Fruit fly (Drosophila melanogaster) whole organism, embryonic: ENCODE data around the gene Rtnl1.

Source experiments
- Antp ChIP-seq: fragments of 200-800 bp; sonication (Bioruptor generic); optimal IDR thresholded peaks from 3 replicates; lab custom pipeline; 2016; ENCODE audit warnings: missing biosample characterization, missing genetic modification characterization
- Atf6 ChIP-seq: fragments of 200-800 bp; sonication (Bioruptor generic); IDR thresholded peaks from 2 replicates; pipeline ENCODE4 v1.3.6; 2022; ENCODE audit warnings: missing biosample characterization, missing genetic modification characterization
- CG10366 ChIP-seq: fragments of 200-800 bp; sonication (Bioruptor generic); IDR thresholded peaks from 2 replicates; pipeline ENCODE4 v1.3.6; 2022; ENCODE audit warnings: missing biosample characterization, missing genetic modification characterization
- CG11247 ChIP-seq: fragments of 200-800 bp; sonication (Bioruptor generic); IDR thresholded peaks from 2 replicates; pipeline ENCODE4 v1.3.6; 2022; ENCODE audit warnings: missing biosample characterization, missing genetic modification characterization
- CG11696 ChIP-seq: fragments of 200-800 bp; sonication (Bioruptor generic); IDR thresholded peaks from 2 replicates; pipeline ENCODE4 v1.3.6; 2022; ENCODE audit warnings: missing biosample characterization, missing genetic modification characterization
- CG12769 ChIP-seq: fragments of 200-800 bp; sonication (Bioruptor generic); optimal IDR thresholded peaks from 2 replicates; lab custom pipeline; 2019; ENCODE audit warnings: missing biosample characterization, mild to moderate bottlenecking, missing genetic modification characterization, moderate library complexity
- CG13287 ChIP-seq: fragments of 200-800 bp; sonication (Bioruptor generic); IDR thresholded peaks from 2 replicates; pipeline ENCODE4 v1.3.6; 2022; ENCODE audit warnings: missing biosample characterization, missing genetic modification characterization; ENCODE audit not compliant: partially characterized antibody
- CG15514 ChIP-seq: fragments of 200-800 bp; sonication (Bioruptor generic); optimal IDR thresholded peaks from 3 replicates; lab custom pipeline; 2017; ENCODE audit warnings: missing biosample characterization, missing genetic modification characterization, mild to moderate bottlenecking, moderate library complexity, missing genetic modification reagents
- CG1647 ChIP-seq: fragments of 200-800 bp; sonication (Bioruptor generic); optimal IDR thresholded peaks from 3 replicates; lab custom pipeline; 2016; ENCODE audit warnings: missing biosample characterization, missing genetic modification characterization
- CG17359 ChIP-seq: fragments of 200-800 bp; sonication (Bioruptor generic); optimal IDR thresholded peaks from 3 replicates; lab custom pipeline; 2018; ENCODE audit warnings: missing biosample characterization, mild to moderate bottlenecking, missing genetic modification characterization, moderate library complexity
- CG1792 ChIP-seq: fragments of 200-800 bp; sonication (Bioruptor generic); optimal IDR thresholded peaks from 2 replicates; lab custom pipeline; 2016; ENCODE audit warnings: missing biosample characterization, missing genetic modification characterization
- CG18011 ChIP-seq: fragments of 200-800 bp; sonication (Bioruptor generic); optimal IDR thresholded peaks from 2 replicates; lab custom pipeline; 2017; ENCODE audit warnings: missing biosample characterization, missing genetic modification characterization, mild to moderate bottlenecking, moderate library complexity, missing genotype
- CG33213 ChIP-seq: fragments of 200-800 bp; sonication (Bioruptor generic); optimal IDR thresholded peaks from 3 replicates; lab custom pipeline; 2016; ENCODE audit warnings: missing biosample characterization, missing genetic modification characterization
- CG7786 ChIP-seq: fragments of 200-800 bp; sonication (Bioruptor generic); optimal IDR thresholded peaks from 2 replicates; lab custom pipeline; 2016; ENCODE audit warnings: missing biosample characterization, missing genetic modification characterization
- CG7963 ChIP-seq: fragments of 200-800 bp; sonication (Bioruptor generic); IDR thresholded peaks from 3 replicates; pipeline ENCODE4 v1.3.6; 2022; ENCODE audit warnings: missing biosample characterization, missing genetic modification characterization; ENCODE audit not compliant: partially characterized antibody
- CG8281 ChIP-seq: fragments of 200-800 bp; sonication (Bioruptor generic); optimal IDR thresholded peaks from 2 replicates; lab custom pipeline; 2018; ENCODE audit warnings: missing biosample characterization, mild to moderate bottlenecking, missing genetic modification characterization, moderate library complexity
- CG8359 ChIP-seq: fragments of 200-800 bp; sonication (Bioruptor generic); optimal IDR thresholded peaks from 2 replicates; lab custom pipeline; 2017; ENCODE audit warnings: missing biosample characterization, mild to moderate bottlenecking, missing genetic modification characterization, borderline replicate concordance
- CG9437 ChIP-seq: fragments of 200-800 bp; sonication (Bioruptor generic); optimal IDR thresholded peaks from 2 replicates; lab custom pipeline; 2018; ENCODE audit warnings: missing biosample characterization, mild to moderate bottlenecking, missing genetic modification characterization
- CG9932 ChIP-seq: fragments of 200-800 bp; sonication (Bioruptor generic); IDR thresholded peaks from 2 replicates; pipeline ENCODE4 v1.3.6; 2022; ENCODE audit warnings: missing biosample characterization, missing genetic modification characterization
- Camta ChIP-seq: fragments of 200-800 bp; sonication (Bioruptor generic); optimal IDR thresholded peaks from 2 replicates; lab custom pipeline; 2016; ENCODE audit warnings: missing biosample characterization, missing genetic modification characterization
- Chrac-16 ChIP-seq: fragments of 200-800 bp; sonication (Bioruptor generic); optimal IDR thresholded peaks from 3 replicates; lab custom pipeline; 2016; ENCODE audit warnings: missing biosample characterization, missing genetic modification characterization
- CkIIα-i1 ChIP-seq: fragments of 200-800 bp; sonication (Bioruptor generic); IDR thresholded peaks from 2 replicates; pipeline ENCODE4 v1.3.6; 2022; ENCODE audit warnings: missing biosample characterization, missing genetic modification characterization
- Dip3 ChIP-seq: fragments of 200-800 bp; sonication (Bioruptor generic); optimal IDR thresholded peaks from 3 replicates; lab custom pipeline; 2016; ENCODE audit warnings: missing biosample characterization, missing genetic modification characterization
- Dll ChIP-seq: fragments of 200-800 bp; sonication (Bioruptor generic); IDR thresholded peaks from 4 replicates; pipeline ENCODE4 v1.3.6; 2022; ENCODE audit warnings: missing biosample characterization, missing genetic modification characterization; ENCODE audit not compliant: partially characterized antibody
- Ets65A ChIP-seq: fragments of 200-800 bp; sonication (Bioruptor generic); peaks from one replicate; lab custom pipeline; 2016; ENCODE audit warnings: missing biosample characterization, missing genetic modification characterization
- Hr3 ChIP-seq: fragments of 200-800 bp; sonication (Bioruptor generic); optimal IDR thresholded peaks from 3 replicates; lab custom pipeline; 2016; ENCODE audit warnings: missing biosample characterization, missing genetic modification characterization
- MESR4 ChIP-seq: fragments of 200-800 bp; sonication (Bioruptor generic); optimal IDR thresholded peaks from 2 replicates; lab custom pipeline; 2018; ENCODE audit warnings: missing biosample characterization, mild to moderate bottlenecking, missing genetic modification characterization, moderate library complexity
- Neu2 ChIP-seq: fragments of 200-800 bp; sonication (Bioruptor generic); optimal IDR thresholded peaks from 3 replicates; lab custom pipeline; 2016; ENCODE audit warnings: missing biosample characterization, missing genetic modification characterization, borderline replicate concordance
- Oaz ChIP-seq: fragments of 200-800 bp; sonication (Bioruptor generic); IDR thresholded peaks from 2 replicates; pipeline ENCODE4 v1.3.6; 2022; ENCODE audit warnings: missing biosample characterization, missing genetic modification characterization
- Opbp ChIP-seq: fragments of 200-800 bp; sonication (Bioruptor generic); IDR thresholded peaks from 3 replicates; pipeline ENCODE4 v1.3.6; 2022; ENCODE audit warnings: missing biosample characterization, missing genetic modification characterization; ENCODE audit not compliant: partially characterized antibody
- Stat92E ChIP-seq, 3 experiments: fragments of >200 bp in 2 of 3; fragments of 200-800 bp in 1 of 3; sonication (Bioruptor generic) in 1 of 3; optimal IDR thresholded peaks; 2 replicates each; lab custom pipeline; 2017 to 2019; ENCODE audit warnings: missing biosample characterization in 3 of 3, missing genetic modification characterization in 3 of 3, mild to moderate bottlenecking in 1 of 3, moderate library complexity in 1 of 3
- Trl ChIP-seq, 3 experiments: fragments of >200 bp in 2 of 3; fragments of 200-800 bp in 1 of 3; sonication (Bioruptor generic) in 1 of 3; optimal IDR thresholded peaks; 2 replicates in 1 of 3; 3 replicates in 2 of 3; lab custom pipeline; 2016 to 2017; ENCODE audit warnings: missing biosample characterization in 1 of 3, missing genetic modification characterization in 1 of 3
- Xbp1 ChIP-seq: fragments of 200-800 bp; sonication (Bioruptor generic); optimal IDR thresholded peaks from 3 replicates; lab custom pipeline; 2016; ENCODE audit warnings: missing biosample characterization, mild to moderate bottlenecking, missing genetic modification characterization
- YL-1 ChIP-seq: fragments of 200-800 bp; sonication (Bioruptor generic); optimal IDR thresholded peaks from 3 replicates; lab custom pipeline; 2017; ENCODE audit warnings: missing biosample characterization, mild to moderate bottlenecking, missing genetic modification characterization
- btn ChIP-seq: fragments of 200-800 bp; sonication (Bioruptor generic); optimal IDR thresholded peaks from 2 replicates; lab custom pipeline; 2016; ENCODE audit warnings: missing biosample characterization, missing genetic modification characterization
- cad ChIP-seq: fragments of >200 bp; optimal IDR thresholded peaks from 2 replicates; lab custom pipeline; 2017; ENCODE audit warnings: missing biosample characterization, missing genetic modification characterization
- eve ChIP-seq, 2 experiments: fragments of >200 bp; optimal IDR thresholded peaks; 2 replicates each; lab custom pipeline; 2017; ENCODE audit warnings: missing biosample characterization in 2 of 2, missing genetic modification characterization in 2 of 2
- eyg ChIP-seq: fragments of 200-800 bp; sonication (Bioruptor generic); optimal IDR thresholded peaks from 3 replicates; lab custom pipeline; 2016; ENCODE audit warnings: missing biosample characterization, missing genetic modification characterization
- ftz-f1 ChIP-seq: fragments of 200-800 bp; sonication (Bioruptor generic); optimal IDR thresholded peaks from 2 replicates; lab custom pipeline; 2016; ENCODE audit warnings: missing biosample characterization, missing genetic modification characterization
- gcm ChIP-seq: fragments of 200-800 bp; sonication (Bioruptor generic); optimal IDR thresholded peaks from 2 replicates; lab custom pipeline; 2019; ENCODE audit warnings: missing biosample characterization, mild to moderate bottlenecking, missing genetic modification characterization, moderate library complexity
- jigr1 ChIP-seq: fragments of 200-800 bp; sonication (Bioruptor generic); IDR thresholded peaks from 3 replicates; pipeline ENCODE4 v1.3.6; 2022; ENCODE audit warnings: missing biosample characterization, missing genetic modification characterization
- oc ChIP-seq: fragments of 200-800 bp; sonication (Bioruptor generic); optimal IDR thresholded peaks from 2 replicates; lab custom pipeline; 2018; ENCODE audit warnings: missing biosample characterization, mild to moderate bottlenecking, missing genetic modification characterization, moderate library complexity
- org-1 ChIP-seq: fragments of 200-800 bp; sonication (Bioruptor generic); optimal IDR thresholded peaks from 2 replicates; lab custom pipeline; 2017; ENCODE audit warnings: missing biosample characterization, missing genetic modification characterization
- ranshi ChIP-seq: fragments of 200-800 bp; sonication (Bioruptor generic); IDR thresholded peaks from 2 replicates; pipeline ENCODE4 v1.3.6; 2022; ENCODE audit warnings: missing biosample characterization, missing genetic modification characterization
- sd ChIP-seq: fragments of 200-800 bp; sonication (Bioruptor generic); optimal IDR thresholded peaks from 3 replicates; lab custom pipeline; 2018; ENCODE audit warnings: missing biosample characterization, mild to moderate bottlenecking, missing genetic modification characterization, moderate library complexity
- wdn ChIP-seq: fragments of 200-800 bp; sonication (Bioruptor generic); IDR thresholded peaks from 2 replicates; pipeline ENCODE4 v1.3.6; 2022; ENCODE audit warnings: missing biosample characterization, missing genetic modification characterization
- zf30C ChIP-seq: fragments of 200-800 bp; sonication (Bioruptor generic); optimal IDR thresholded peaks from 3 replicates; lab custom pipeline; 2018; ENCODE audit warnings: missing biosample characterization, mild to moderate bottlenecking, missing genetic modification characterization

The Rtnl1 gene

dm6 chr2L:4997401-4998259 lies 11.9 kb downstream of the Rtnl1 start (continued):
- TF ChIP-seq CG18011 (GFP tag; lab: Kevin White, UChicago) (peak; percentile 91), CG1792 (GFP tag; lab: Kevin White, UChicago) (peak; percentile 99), CG13287 (GFP tag; lab: Robert Waterston, UW) (peak; percentile 69), Antp (peak; percentile 99), CG9437 (GFP tag; lab: Kevin White, UChicago) (peak; percentile 97), Atf6 (GFP tag; lab: Robert Waterston, UW) (peak; percentile 99), Xbp1 (peak; percentile 99), CG15514 (peak; percentile 93), CG7963 (GFP tag; lab: Robert Waterston, UW) (peak; percentile 70), Trl (optimal IDR thresholded peaks at IDR 0.05; lab: Kevin White, UChicago) (peak; percentile 91 to 94), Trl (GFP tag; optimal IDR thresholded peaks at IDR 0.05; lab: Kevin White, UChicago) (peak; percentile 99), ftz-f1 (GFP tag; lab: Kevin White, UChicago) (peak; percentile 88), btn (GFP tag; lab: Kevin White, UChicago) (peak; percentile 99), CG11696 (GFP tag; lab: Robert Waterston, UW) (peak; percentile 96), Ets65A (peak; percentile 100), org-1 (GFP tag; lab: Kevin White, UChicago) (peak; percentile 98), Neu2 (GFP tag; lab: Kevin White, UChicago) (peak; percentile 94), eyg (GFP tag; lab: Kevin White, UChicago) (peak; percentile 98), CG8281 (tag; lab: Kevin White, UChicago) (peak; percentile 92), CG8359 (GFP tag; lab: Kevin White, UChicago) (peak; percentile 95), Dll (GFP tag; lab: Robert Waterston, UW) (peak; percentile 59; the same call in 1 of the 4 replicates), sd (peak; percentile 92), CG1647 (GFP tag; lab: Kevin White, UChicago) (peak; percentile 99), Oaz (GFP tag; lab: Robert Waterston, UW) (peak; percentile 98), Hr3 (GFP tag; lab: Kevin White, UChicago) (peak; percentile 99), jigr1 (GFP tag; lab: Robert Waterston, UW) (peak; percentile 99), CG11247 (peak; percentile 99), gcm (peak; percentile 99), CG7786 (GFP tag; lab: Kevin White, UChicago) (peak; percentile 99), ranshi (GFP tag; lab: Robert Waterston, UW) (peak; percentile 99), MESR4 (GFP tag; lab: Kevin White, UChicago) (peak; percentile 85), CkIIα-i1 (GFP tag; lab: Robert Waterston, UW) (peak; percentile 96), eve (GFP tag; optimal IDR thresholded peaks at IDR 0.05; lab: Kevin White, UChicago) (peak; percentile 40 to 97), CG9932 (GFP tag; lab: Robert Waterston, UW) (peak; percentile 100), Camta (GFP tag; lab: Kevin White, UChicago) (peak; percentile 99), zf30C (no peak), CG17359 (tag; lab: Kevin White, UChicago) (peak; percentile 99), cad (GFP tag; lab: Kevin White, UChicago) (peak; percentile 60), Stat92E (GFP tag; optimal IDR thresholded peaks at IDR 0.05; lab: Kevin White, UChicago) (peak in 1 of 3 experiments; percentile 95), CG33213 (GFP tag; lab: Kevin White, UChicago) (peak; percentile 99), YL-1 (GFP tag; lab: Kevin White, UChicago) (peak; percentile 97), CG12769 (peak; percentile 99), Dip3 (peak; percentile 99), Chrac-16 (peak; percentile 99), CG10366 (peak; percentile 99), wdn (peak; percentile 98), Opbp (GFP tag; lab: Robert Waterston, UW) (peak; percentile 66; the same call in 2 of the 3 replicates), oc (tag; lab: Kevin White, UChicago) (peak; percentile 99)
